Fruit fly (Drosophila melanogaster): ENCODE results near the gene Ibf1.

Gene Ibf1

DNA sequence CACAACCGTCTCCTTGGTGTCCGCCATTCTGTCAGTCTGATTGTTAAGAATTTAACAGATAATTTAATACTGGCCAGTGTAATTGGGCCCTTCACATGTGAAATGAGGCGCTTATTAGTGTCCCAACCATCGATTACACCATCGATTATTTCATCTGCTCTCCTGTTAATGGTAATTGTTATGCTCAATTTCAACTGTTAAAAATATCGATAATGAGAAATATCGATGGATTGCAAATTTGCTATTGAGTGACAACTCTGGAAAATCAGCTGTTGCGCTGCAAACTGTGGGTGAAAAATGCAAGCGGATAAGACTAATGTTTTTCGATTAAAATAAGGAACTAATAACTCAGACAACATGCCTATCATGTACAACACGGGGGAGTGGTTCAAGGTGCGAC is 8.0 kb downstream of the Ibf1 start, which contains the start of the genes TrpRS and Vps16A (continued):
- no peak for TF ChIP-seq Ptx1 (GFP tag; IDR thresholded peaks at IDR 0.05)
- TF ChIP-seq CG33213 (GFP tag; optimal IDR thresholded peaks at IDR 0.05): peak; percentile 30
- TF ChIP-seq dmrt11E (tag; optimal IDR thresholded peaks at IDR 0.05): no peak
- TF ChIP-seq CG12299 (tag; optimal IDR thresholded peaks at IDR 0.05): no peak
- peak; percentile 12 for TF ChIP-seq Myb (GFP tag; optimal IDR thresholded peaks at IDR 0.05)
- peak; percentile 98 for TF ChIP-seq CG7963 (GFP tag; IDR thresholded peaks at IDR 0.05; ENCODE audit: partially characterized antibody)
- TF ChIP-seq CG32772 (GFP tag; IDR thresholded peaks at IDR 0.05): no peak
- no peak for TF ChIP-seq kni (GFP tag; optimal IDR thresholded peaks at IDR 0.05)
- no peak for TF ChIP-seq Awh (GFP tag; IDR thresholded peaks at IDR 0.05)
- no peak for TF ChIP-seq Ada2b (GFP tag; IDR thresholded peaks at IDR 0.05)
- peak; percentile 99 for TF ChIP-seq tna (GFP tag; IDR thresholded peaks at IDR 0.05; ENCODE audit: partially characterized antibody)
- no peak for TF ChIP-seq Oli (tag; optimal IDR thresholded peaks at IDR 0.05)
- TF ChIP-seq Rfx (GFP tag; IDR thresholded peaks at IDR 0.05): peak; percentile 55
- TF ChIP-seq Sox100B (GFP tag; optimal IDR thresholded peaks at IDR 0.05): no peak
- no peak for TF ChIP-seq CG2889 (GFP tag; IDR thresholded peaks at IDR 0.05)
- TF ChIP-seq otp (GFP tag; IDR thresholded peaks at IDR 0.05): no peak
- peak; percentile 50 for TF ChIP-seq CG17912 (GFP tag; optimal IDR thresholded peaks at IDR 0.05)
- TF ChIP-seq amos (GFP tag; IDR thresholded peaks at IDR 0.05; ENCODE audit: partially characterized antibody): peak; percentile 98
- peak; percentile 96 for TF ChIP-seq pzg (GFP tag; optimal IDR thresholded peaks at IDR 0.05)
- no peak for TF ChIP-seq Side (GFP tag; optimal IDR thresholded peaks at IDR 0.05)
- TF ChIP-seq CG2129 (GFP tag; IDR thresholded peaks at IDR 0.05; ENCODE audit: partially characterized antibody): peak; percentile 90
- TF ChIP-seq CG12769 (tag; optimal IDR thresholded peaks at IDR 0.05): no peak
- no peak for TF ChIP-seq tll (GFP tag; optimal IDR thresholded peaks at IDR 0.05)
- peak; percentile 77 for TF ChIP-seq HmgZ (tag; optimal IDR thresholded peaks at IDR 0.05)
- TF ChIP-seq unpg (GFP tag; optimal IDR thresholded peaks at IDR 0.05): no peak
- TF ChIP-seq stwl (tag; optimal IDR thresholded peaks at IDR 0.05): peak; percentile 96
- TF ChIP-seq CG7556 (GFP tag; optimal IDR thresholded peaks at IDR 0.05): no peak
- peak; percentile 99 for TF ChIP-seq MBD-R2 (GFP tag; IDR thresholded peaks at IDR 0.05)
- TF ChIP-seq CG4617 (GFP tag; optimal IDR thresholded peaks at IDR 0.05; ENCODE audit: borderline replicate concordance): peak; percentile 82
- TF ChIP-seq usp (GFP tag; optimal IDR thresholded peaks at IDR 0.05): no peak
- TF ChIP-seq CG2116 (GFP tag; optimal IDR thresholded peaks at IDR 0.05): peak; percentile 95
- TF ChIP-seq CG18764 (GFP tag; optimal IDR thresholded peaks at IDR 0.05): peak; percentile 13
- TF ChIP-seq sug (tag; optimal IDR thresholded peaks at IDR 0.05): no peak
- TF ChIP-seq pfk (GFP tag; optimal IDR thresholded peaks at IDR 0.05): no peak
- TF ChIP-seq Hey (tag; optimal IDR thresholded peaks at IDR 0.05): no peak
- TF ChIP-seq fd3F (GFP tag; optimal IDR thresholded peaks at IDR 0.05): no peak
- TF ChIP-seq Doc3 (GFP tag; IDR thresholded peaks at IDR 0.05; ENCODE audit: partially characterized antibody): peak; percentile 96
- TF ChIP-seq crp (GFP tag; optimal IDR thresholded peaks at IDR 0.05): peak; percentile 86 to 98
- TF ChIP-seq Rx (GFP tag; IDR thresholded peaks at IDR 0.05): no peak
- no peak for TF ChIP-seq CG2678 (tag; optimal IDR thresholded peaks at IDR 0.05)
- no peak for TF ChIP-seq CG13123 (GFP tag; optimal IDR thresholded peaks at IDR 0.05)
- TF ChIP-seq Hr39 (optimal IDR thresholded peaks at IDR 0.05): no peak
- TF ChIP-seq nerfin-1 (tag; optimal IDR thresholded peaks at IDR 0.05): peak; percentile 65
- no peak for TF ChIP-seq CG12391 (tag; optimal IDR thresholded peaks at IDR 0.05)
- peak; percentile 82 for TF ChIP-seq CG30020 (tag; optimal IDR thresholded peaks at IDR 0.05)
- TF ChIP-seq Atf6 (GFP tag; IDR thresholded peaks at IDR 0.05): no peak
- no peak for TF ChIP-seq ERR (GFP tag; optimal IDR thresholded peaks at IDR 0.05)
- TF ChIP-seq Scr (GFP tag; IDR thresholded peaks at IDR 0.05; ENCODE audit: partially characterized antibody): peak; percentile 96
- TF ChIP-seq hb (GFP tag; IDR thresholded peaks at IDR 0.05; ENCODE audit: partially characterized antibody): peak; percentile 97
- TF ChIP-seq Dref (GFP tag; IDR thresholded peaks at IDR 0.05): peak; percentile 97
